Worm (Caenorhabditis elegans) whole organism, L3 larva: ENCODE data around the gene B0244.15.

Experiments used
- ZK546.5 ChIP-seq: sonication (generic microtip); optimal IDR thresholded peaks from 2 replicates; lab custom pipeline; 2017; ENCODE audit warnings: missing biosample characterization, missing genetic modification characterization
- ceh-9 ChIP-seq: sonication (generic microtip); optimal IDR thresholded peaks from 2 replicates; lab custom pipeline; 2018; ENCODE audit warnings: missing biosample characterization, missing genetic modification characterization
- elt-2 ChIP-seq: sonication (generic microtip); optimal IDR thresholded peaks from 2 replicates; lab custom pipeline; 2016; ENCODE audit warnings: missing genetic modification reagents, mild to moderate bottlenecking, missing genetic modification characterization, missing compliant biosample characterization
- nhr-77 ChIP-seq: fragments of 150-350 bp; optimal IDR thresholded peaks from 2 replicates; lab custom pipeline; 2014; ENCODE audit warnings: missing biosample characterization, missing genetic modification characterization
- zag-1 ChIP-seq: fragments of 150-350 bp; optimal IDR thresholded peaks from 2 replicates; lab custom pipeline; 2014; ENCODE audit warnings: missing biosample characterization, missing genetic modification characterization
- ztf-11 ChIP-seq: fragments of 150-350 bp; optimal IDR thresholded peaks from 2 replicates; lab custom pipeline; 2014; ENCODE audit warnings: missing biosample characterization, missing genetic modification characterization

B0244.15 gene

ce11 chrIII:5785273-5785929, 42.2 kb downstream of the B0244.15 start, which contains the start of gene Y37B11A.3 (continued):
- TF ChIP-seq ZK546.5 (tag; lab: Kevin White, UChicago) (no peak), zag-1 (no peak), ztf-11 (tag; lab: Kevin White, UChicago) (no peak), elt-2 (tag; lab: Kevin White, UChicago) (peak; percentile 37)
- TF ChIP-seq, all 47 proteins: peak for 15

- TF ChIP-seq ceh-9 (tag; lab: Kevin White, UChicago) (no peak), nhr-77 (tag; lab: Kevin White, UChicago) (no peak)
Measured at ce11 chrIII:5790550-5790949, 47.4 kb downstream of the B0244.15 start, which contains the start of gene rev-3. Gene rev-3, minus strand, starts transcription at chrIII:5790650.
